Worm (Caenorhabditis elegans) whole organism, L1 larva: Measurements from ENCODE around the gene col-99.

Source experiments
- C16A3.4 ChIP-seq: fragments of 150-350 bp; optimal IDR thresholded peaks from 2 replicates; lab custom pipeline; 2014; ENCODE audit warnings: missing biosample characterization, missing genetic modification characterization
- C34B4.2 ChIP-seq: sonication (generic microtip); optimal IDR thresholded peaks from 2 replicates; lab custom pipeline; 2017; ENCODE audit warnings: mild to moderate bottlenecking, missing genetic modification characterization, missing compliant biosample characterization
- Y116A8C.19 ChIP-seq: sonication (generic microtip); optimal IDR thresholded peaks from 2 replicates; lab custom pipeline; 2016; ENCODE audit warnings: missing compliant biosample characterization, missing genetic modification characterization, borderline replicate concordance
- aha-1 ChIP-seq: fragments of 150-350 bp; optimal IDR thresholded peaks from 2 replicates; lab custom pipeline; 2014; ENCODE audit warnings: missing biosample characterization, missing genetic modification characterization
- ceh-82 ChIP-seq, 3 experiments: fragments of 150-350 bp in 1 of 3; sonication (generic microtip) in 2 of 3; optimal IDR thresholded peaks; 2 replicates each; lab custom pipeline; 2014 to 2017; ENCODE audit warnings: missing biosample characterization in 3 of 3, missing genetic modification characterization in 3 of 3
- ceh-88 ChIP-seq: fragments of 200-800 bp; sonication (Bioruptor generic); IDR thresholded peaks from 2 replicates; pipeline ENCODE4 v1.3.6; 2022; ENCODE audit warnings: missing genetic modification characterization, missing compliant biosample characterization
- ceh-90 ChIP-seq: sonication (generic microtip); optimal IDR thresholded peaks from 2 replicates; lab custom pipeline; 2016; ENCODE audit warnings: missing genetic modification characterization, missing compliant biosample characterization
- ces-1 ChIP-seq: fragments of 150-350 bp; optimal IDR thresholded peaks from 2 replicates; lab custom pipeline; 2014; ENCODE audit warnings: missing biosample characterization, missing genetic modification reagents, missing genetic modification characterization
- dpl-1 ChIP-seq, 3 experiments: fragments of 150-350 bp in 2 of 3; sonication (generic microtip) in 1 of 3; optimal IDR thresholded peaks; 2 replicates each; lab custom pipeline; 2014 to 2017; ENCODE audit warnings: missing biosample characterization in 3 of 3, missing genetic modification characterization in 3 of 3, missing genetic modification reagents in 3 of 3
- egl-27 ChIP-seq, 2 experiments: fragments of 150-350 bp in 1 of 2; sonication (generic microtip); optimal IDR thresholded peaks; 3 replicates each; lab custom pipeline; 2017 to 2018; ENCODE audit warnings: missing biosample characterization in 2 of 2, missing genetic modification characterization in 2 of 2, missing genetic modification reagents in 2 of 2
- ets-5 ChIP-seq: fragments of 200-800 bp; sonication (Bioruptor generic); IDR thresholded peaks from 2 replicates; pipeline ENCODE4 v1.3.6; 2022; ENCODE audit warnings: missing genetic modification characterization, missing compliant biosample characterization
- grh-1 ChIP-seq: fragments of 200-800 bp; sonication (Bioruptor generic); IDR thresholded peaks from 2 replicates; pipeline ENCODE4 v1.3.6; 2022; ENCODE audit warnings: missing genetic modification reagents, missing genetic modification characterization, missing compliant biosample characterization
- hlh-4 ChIP-seq: sonication (generic microtip); optimal IDR thresholded peaks from 2 replicates; lab custom pipeline; 2016; ENCODE audit warnings: mild to moderate bottlenecking, missing genetic modification characterization, missing compliant biosample characterization
- hpl-2 ChIP-seq: fragments of 150-350 bp; optimal IDR thresholded peaks from 2 replicates; lab custom pipeline; 2014; ENCODE audit warnings: missing biosample characterization, missing genetic modification reagents, missing genetic modification characterization
- irx-1 ChIP-seq: sonication (generic microtip); optimal IDR thresholded peaks from 2 replicates; lab custom pipeline; 2016; ENCODE audit warnings: missing genetic modification characterization, missing compliant biosample characterization
- jun-1 ChIP-seq: fragments of 150-350 bp; optimal IDR thresholded peaks from 2 replicates; lab custom pipeline; 2014; ENCODE audit warnings: missing biosample characterization, missing genetic modification reagents, missing genetic modification characterization
- lin-13 ChIP-seq: fragments of 150-350 bp; optimal IDR thresholded peaks from 2 replicates; lab custom pipeline; 2014; ENCODE audit warnings: missing biosample characterization, missing genetic modification reagents, missing genetic modification characterization
- lin-14 ChIP-seq: fragments of 200-800 bp; sonication (Bioruptor generic); optimal IDR thresholded peaks from 2 replicates; lab custom pipeline; 2018; ENCODE audit warnings: mild to moderate bottlenecking, missing genetic modification characterization, moderate library complexity, missing compliant biosample characterization
- lir-3 ChIP-seq: sonication (generic microtip); optimal IDR thresholded peaks from 2 replicates; lab custom pipeline; 2016; ENCODE audit warnings: mild to moderate bottlenecking, missing genetic modification characterization, moderate library complexity, missing compliant biosample characterization; ENCODE audit not compliant: poor library complexity
- mab-9 ChIP-seq: fragments of 200-800 bp; sonication (Bioruptor generic); IDR thresholded peaks from 2 replicates; pipeline ENCODE4 v1.3.6; 2022; ENCODE audit warnings: missing genetic modification reagents, missing genetic modification characterization, missing compliant biosample characterization
- mef-2 ChIP-seq: fragments of 150-350 bp; optimal IDR thresholded peaks from 2 replicates; lab custom pipeline; 2014; ENCODE audit warnings: missing biosample characterization, missing genetic modification characterization
- mep-1 ChIP-seq: fragments of 150-350 bp; optimal IDR thresholded peaks from 2 replicates; lab custom pipeline; 2014; ENCODE audit warnings: missing biosample characterization, missing genetic modification characterization
- nhr-11 ChIP-seq: fragments of 150-350 bp; optimal IDR thresholded peaks from 2 replicates; lab custom pipeline; 2014; ENCODE audit warnings: missing biosample characterization, missing genetic modification characterization
- nhr-19 ChIP-seq: fragments of 200-800 bp; sonication (Bioruptor generic); conservative IDR thresholded peaks from 2 replicates; pipeline ENCODE4 v1.3.6; 2022; ENCODE audit warnings: missing genetic modification characterization, missing compliant biosample characterization
- nhr-28 ChIP-seq: fragments of 150-350 bp; optimal IDR thresholded peaks from 2 replicates; lab custom pipeline; 2014; ENCODE audit warnings: missing biosample characterization, missing genetic modification characterization
- nhr-47 ChIP-seq: sonication (generic microtip); optimal IDR thresholded peaks from 2 replicates; lab custom pipeline; 2016; ENCODE audit warnings: mild to moderate bottlenecking, missing genetic modification characterization, moderate library complexity, missing compliant biosample characterization
- nhr-71 ChIP-seq: sonication (generic microtip); optimal IDR thresholded peaks from 2 replicates; lab custom pipeline; 2016; ENCODE audit warnings: mild to moderate bottlenecking, missing genetic modification characterization, moderate library complexity, missing compliant biosample characterization
- nhr-77 ChIP-seq: fragments of 150-350 bp; optimal IDR thresholded peaks from 2 replicates; lab custom pipeline; 2014; ENCODE audit warnings: missing biosample characterization, missing genetic modification characterization
- nhr-90 ChIP-seq: sonication (generic microtip); optimal IDR thresholded peaks from 2 replicates; lab custom pipeline; 2016; ENCODE audit warnings: mild to moderate bottlenecking, missing genetic modification characterization, missing compliant biosample characterization; ENCODE audit not compliant: poor library complexity
- rnt-1 ChIP-seq: sonication (generic microtip); optimal IDR thresholded peaks from 2 replicates; lab custom pipeline; 2016; ENCODE audit warnings: mild to moderate bottlenecking, missing genetic modification characterization, moderate library complexity, missing compliant biosample characterization
- snpc-4 ChIP-seq: fragments of 150-350 bp; optimal IDR thresholded peaks from 2 replicates; lab custom pipeline; 2014; ENCODE audit warnings: missing biosample characterization, missing genetic modification characterization
- sox-4 ChIP-seq: sonication (generic microtip); optimal IDR thresholded peaks from 2 replicates; lab custom pipeline; 2016; ENCODE audit warnings: missing genetic modification characterization, missing compliant biosample characterization
- sptf-1 ChIP-seq: fragments of 150-350 bp; optimal IDR thresholded peaks from 2 replicates; lab custom pipeline; 2014; ENCODE audit warnings: missing biosample characterization, missing genetic modification characterization
- sup-37 ChIP-seq: fragments of 200-800 bp; sonication (Bioruptor generic); optimal IDR thresholded peaks from 2 replicates; lab custom pipeline; 2018; ENCODE audit warnings: mild to moderate bottlenecking, missing genetic modification characterization, missing compliant biosample characterization
- swsn-7 ChIP-seq: sonication (generic microtip); optimal IDR thresholded peaks from 2 replicates; lab custom pipeline; 2016; ENCODE audit warnings: missing genetic modification characterization, missing compliant biosample characterization
- unc-130 ChIP-seq: fragments of 150-350 bp; optimal IDR thresholded peaks from 2 replicates; lab custom pipeline; 2017; ENCODE audit warnings: missing biosample characterization, missing genetic modification characterization, inconsistent platforms
- unc-30 ChIP-seq: sonication (generic microtip); optimal IDR thresholded peaks from 2 replicates; lab custom pipeline; 2017; ENCODE audit warnings: missing biosample characterization, missing genetic modification characterization
- unc-62 ChIP-seq: fragments of 150-350 bp; optimal IDR thresholded peaks from 2 replicates; lab custom pipeline; 2014; ENCODE audit warnings: missing biosample characterization, missing genetic modification reagents, missing genetic modification characterization
- unc-86 ChIP-seq: sonication (generic microtip); optimal IDR thresholded peaks from 2 replicates; lab custom pipeline; 2016; ENCODE audit warnings: missing genetic modification characterization, missing compliant biosample characterization
- vab-15 ChIP-seq: sonication (generic microtip); optimal IDR thresholded peaks from 2 replicates; lab custom pipeline; 2017; ENCODE audit warnings: missing genotype, mild to moderate bottlenecking, missing genetic modification characterization, missing compliant biosample characterization
- xbp-1 ChIP-seq: sonication (generic microtip); optimal IDR thresholded peaks from 2 replicates; lab custom pipeline; 2016; ENCODE audit warnings: missing genetic modification characterization, missing compliant biosample characterization
- zag-1 ChIP-seq: fragments of 150-350 bp; optimal IDR thresholded peaks from 2 replicates; lab custom pipeline; 2014; ENCODE audit warnings: missing biosample characterization, missing genetic modification characterization
- zip-4 ChIP-seq: fragments of 200-800 bp; sonication (Bioruptor generic); optimal IDR thresholded peaks from 2 replicates; lab custom pipeline; 2018; ENCODE audit warnings: mild to moderate bottlenecking, missing genetic modification characterization, moderate library complexity, missing compliant biosample characterization

Gene col-99

ce11 chrIV:162530-162929 lies 14.8 kb upstream of the col-99 start, which contains the start of gene Y38C1AA.6:
TSS of gene Y38C1AA.6 (plus strand) at chrIV:162830.
- TF ChIP-seq lin-14 (GFP tag; lab: Kevin White, UChicago) = no peak
- TF ChIP-seq ets-5 = no peak
- TF ChIP-seq ceh-82 (tag; optimal IDR thresholded peaks at IDR 0.05; lab: Kevin White, UChicago) = no peak
- no peak for TF ChIP-seq grh-1
- no peak for TF ChIP-seq sup-37 (GFP tag; lab: Kevin White, UChicago)
- TF ChIP-seq unc-130 (tag; lab: Kevin White, UChicago) = no peak
- TF ChIP-seq lin-13 (GFP tag; lab: Kevin White, UChicago) = no peak
- TF ChIP-seq nhr-19 (GFP tag; lab: Robert Waterston, UW) = no peak

- TF ChIP-seq zag-1 (tag; lab: Kevin White, UChicago) (no peak), swsn-7 (tag; lab: Kevin White, UChicago) (no peak), lir-3 (tag; lab: Kevin White, UChicago) (no peak), nhr-47 (no peak), lin-13 (GFP tag; lab: Kevin White, UChicago) (no peak), ceh-82 (tag; optimal IDR thresholded peaks at IDR 0.05; lab: Kevin White, UChicago) (no peak), mef-2 (tag; lab: Kevin White, UChicago) (no peak), zip-4 (no peak), nhr-11 (tag; lab: Kevin White, UChicago) (no peak), nhr-71 (tag; lab: Kevin White, UChicago) (no peak), nhr-90 (no peak), ces-1 (GFP tag; lab: Kevin White, UChicago) (no peak), C16A3.4 (tag; lab: Kevin White, UChicago) (no peak), unc-86 (tag; lab: Kevin White, UChicago) (no peak)
These were observed 12.1 kb upstream of the col-99 start, which contains the start of gene Y38C1AA.19 for ce11 chrIV:159864-160263. TSS of gene Y38C1AA.19 (plus strand) at chrIV:160164.

- TF ChIP-seq ceh-88 (GFP tag; lab: Robert Waterston, UW) = no peak
- no peak for TF ChIP-seq irx-1 (tag; lab: Kevin White, UChicago)
- TF ChIP-seq unc-62 (GFP tag; lab: Kevin White, UChicago) = no peak
- no peak for TF ChIP-seq egl-27 (tag; optimal IDR thresholded peaks at IDR 0.05; lab: Kevin White, UChicago)
- TF ChIP-seq rnt-1 (tag; lab: Kevin White, UChicago) = no peak
- TF ChIP-seq nhr-28 = no peak
- TF ChIP-seq C34B4.2 = no peak
- no peak for TF ChIP-seq unc-130 (tag; lab: Kevin White, UChicago)
- no peak for TF ChIP-seq hpl-2 (GFP tag; lab: Kevin White, UChicago)
- no peak for TF ChIP-seq sox-4
- TF ChIP-seq unc-30 (tag; lab: Kevin White, UChicago) = no peak
- no peak for TF ChIP-seq vab-15
- TF ChIP-seq ceh-82 (tag; optimal IDR thresholded peaks at IDR 0.05; lab: Kevin White, UChicago) = no peak
- no peak for TF ChIP-seq sptf-1 (tag; lab: Kevin White, UChicago)
These were observed 10.9 kb upstream of the col-99 start, which contains the start of gene Y38C1AA.7 for ce11 chrIV:158662-159061. TSS of gene Y38C1AA.7 (plus strand) at chrIV:158962.

ce11 chrIV:157809-158208 lies 10.1 kb upstream of the col-99 start, which contains the start of gene gegf-1:
TSS of gene gegf-1 (minus strand) at chrIV:157909.
- TF ChIP-seq aha-1 (tag; lab: Kevin White, UChicago) = no peak
- TF ChIP-seq snpc-4 = no peak
- no peak for TF ChIP-seq mep-1 (tag; lab: Kevin White, UChicago)
- no peak for TF ChIP-seq xbp-1
- TF ChIP-seq dpl-1 (GFP tag; optimal IDR thresholded peaks at IDR 0.05; lab: Kevin White, UChicago) = no peak
- no peak for TF ChIP-seq vab-15
- no peak for TF ChIP-seq grh-1
- no peak for TF ChIP-seq ceh-90 (tag; lab: Kevin White, UChicago)
- TF ChIP-seq ceh-82 (tag; optimal IDR thresholded peaks at IDR 0.05; lab: Kevin White, UChicago) = no peak
- no peak for TF ChIP-seq mab-9
- TF ChIP-seq zip-4 = no peak
- no peak for TF ChIP-seq nhr-77 (tag; lab: Kevin White, UChicago)
- no peak for TF ChIP-seq hlh-4 (tag; lab: Kevin White, UChicago)
- no peak for TF ChIP-seq Y116A8C.19 (tag; lab: Kevin White, UChicago)
- no peak for TF ChIP-seq jun-1 (tag; lab: Kevin White, UChicago)
